Worm (Caenorhabditis elegans) whole organism, mixed stage, embryonic: ENCODE results near the gene Y55D9A.2.

Source experiments
- bed-3 ChIP-seq: fragments of 200-800 bp; sonication (Bioruptor generic); optimal IDR thresholded peaks from 3 replicates; lab custom pipeline; 2018; ENCODE audit warnings: mild to moderate bottlenecking, missing genetic modification characterization, moderate library complexity, missing compliant biosample characterization
- blmp-1 ChIP-seq: fragments of 150-350 bp; optimal IDR thresholded peaks from 2 replicates; lab custom pipeline; 2014; ENCODE audit warnings: missing biosample characterization, missing genetic modification characterization
- elt-3 ChIP-seq: fragments of 150-350 bp; optimal IDR thresholded peaks from 2 replicates; lab custom pipeline; 2014; ENCODE audit warnings: missing biosample characterization, missing genetic modification characterization
- flh-1 ChIP-seq: fragments of 200-800 bp; sonication (Bioruptor generic); optimal IDR thresholded peaks from 2 replicates; lab custom pipeline; 2018; ENCODE audit warnings: mild to moderate bottlenecking, missing genetic modification characterization, moderate library complexity, missing compliant biosample characterization
- mls-2 ChIP-seq: sonication (generic microtip); optimal IDR thresholded peaks from 2 replicates; lab custom pipeline; 2016; ENCODE audit warnings: mild to moderate bottlenecking, missing genetic modification characterization, moderate library complexity, missing compliant biosample characterization
- nhr-12 ChIP-seq: fragments of 150-350 bp; optimal IDR thresholded peaks from 2 replicates; lab custom pipeline; 2014; ENCODE audit warnings: missing biosample characterization, missing genetic modification characterization
- nhr-28 ChIP-seq: fragments of 150-350 bp; optimal IDR thresholded peaks from 2 replicates; lab custom pipeline; 2014; ENCODE audit warnings: missing biosample characterization, missing genetic modification characterization
- snpc-4 ChIP-seq: fragments of 150-350 bp; optimal IDR thresholded peaks from 2 replicates; lab custom pipeline; 2014; ENCODE audit warnings: missing biosample characterization, missing genetic modification characterization
- unc-62 ChIP-seq: fragments of 150-350 bp; optimal IDR thresholded peaks from 2 replicates; lab custom pipeline; 2014; ENCODE audit warnings: missing biosample characterization, missing genetic modification reagents, missing genetic modification characterization
- ztf-11 ChIP-seq: fragments of 150-350 bp; optimal IDR thresholded peaks from 2 replicates; lab custom pipeline; 2014; ENCODE audit warnings: missing biosample characterization, missing genetic modification characterization

- TF ChIP-seq mls-2 (no peak), bed-3 (GFP tag; lab: Kevin White, UChicago) (no peak), snpc-4 (tag; lab: Kevin White, UChicago) (no peak), unc-62 (GFP tag; lab: Kevin White, UChicago) (no peak), nhr-28 (no peak), blmp-1 (tag; lab: Kevin White, UChicago) (no peak), flh-1 (GFP tag; lab: Kevin White, UChicago) (no peak), ztf-11 (tag; lab: Kevin White, UChicago) (no peak), elt-3 (tag; lab: Kevin White, UChicago) (no peak), nhr-12 (tag; lab: Kevin White, UChicago) (no peak)
Measured at ce11 chrIV:12653094-12653493, 47.9 kb upstream of the Y55D9A.2 start, which contains the start of the genes wdfy-3 and C26H9A.4.
